Fruit fly (Drosophila melanogaster) whole organism, embryonic: ENCODE results near the gene CG15262.

Experiments used
- Ada2b ChIP-seq: fragments of 200-800 bp; sonication (Bioruptor generic); IDR thresholded peaks from 2 replicates; pipeline ENCODE4 v1.3.6; 2022; ENCODE audit warnings: missing biosample characterization, missing genetic modification characterization
- Awh ChIP-seq: fragments of 200-800 bp; sonication (Bioruptor generic); IDR thresholded peaks from 2 replicates; pipeline ENCODE4, ENCODE4 v1.3.6; 2022; ENCODE audit warnings: missing biosample characterization, missing genetic modification characterization
- B-H1 ChIP-seq: fragments of 200-800 bp; sonication (Bioruptor generic); IDR thresholded peaks from 3 replicates; pipeline ENCODE4 v1.3.6; 2022; ENCODE audit warnings: missing biosample characterization, missing genetic modification characterization
- BEAF-32 ChIP-seq: fragments of 200-800 bp; sonication (Bioruptor generic); optimal IDR thresholded peaks from 3 replicates; lab custom pipeline; 2017; ENCODE audit warnings: missing biosample characterization, missing genetic modification characterization, mild to moderate bottlenecking, moderate library complexity, missing genetic modification reagents
- CG10654 ChIP-seq: fragments of 200-800 bp; sonication (Bioruptor generic); optimal IDR thresholded peaks from 2 replicates; lab custom pipeline; 2016; ENCODE audit warnings: missing biosample characterization, missing genetic modification characterization
- CG12219 ChIP-seq: fragments of 200-800 bp; sonication (Bioruptor generic); optimal IDR thresholded peaks from 3 replicates; lab custom pipeline; 2018; ENCODE audit warnings: missing biosample characterization, mild to moderate bottlenecking, missing genetic modification characterization
- CG18764 ChIP-seq: fragments of 200-800 bp; sonication (Bioruptor generic); optimal IDR thresholded peaks from 3 replicates; lab custom pipeline; 2016; ENCODE audit warnings: missing biosample characterization, missing genetic modification characterization
- CG2120 ChIP-seq: fragments of 200-800 bp; sonication (Bioruptor generic); optimal IDR thresholded peaks from 3 replicates; lab custom pipeline; 2016; ENCODE audit warnings: missing biosample characterization, missing genetic modification characterization
- CG30431 ChIP-seq: fragments of 200-800 bp; sonication (Bioruptor generic); optimal IDR thresholded peaks from 2 replicates; lab custom pipeline; 2017; ENCODE audit warnings: missing biosample characterization, missing genetic modification characterization
- CG3281 ChIP-seq: fragments of 200-800 bp; sonication (Bioruptor generic); optimal IDR thresholded peaks from 3 replicates; lab custom pipeline; 2017; ENCODE audit warnings: missing biosample characterization, mild to moderate bottlenecking, missing genetic modification characterization
- CG34224 ChIP-seq: fragments of 200-800 bp; sonication (Bioruptor generic); IDR thresholded peaks from 3 replicates; pipeline ENCODE4 v1.3.6; 2022; ENCODE audit warnings: missing biosample characterization, missing genetic modification characterization; ENCODE audit not compliant: partially characterized antibody
- CG8089 ChIP-seq: fragments of 200-800 bp; sonication (Bioruptor generic); optimal IDR thresholded peaks from 3 replicates; lab custom pipeline; 2016; ENCODE audit warnings: missing biosample characterization, missing genetic modification characterization
- CG9727 ChIP-seq: fragments of 200-800 bp; sonication (Bioruptor generic); optimal IDR thresholded peaks from 3 replicates; lab custom pipeline; 2017; ENCODE audit warnings: missing biosample characterization, mild to moderate bottlenecking, missing genetic modification characterization
- CG9817 ChIP-seq: fragments of 200-800 bp; sonication (Bioruptor generic); optimal IDR thresholded peaks from 2 replicates; lab custom pipeline; 2018; ENCODE audit warnings: missing biosample characterization, mild to moderate bottlenecking, missing genetic modification characterization, moderate library complexity
- Dbx ChIP-seq: fragments of 200-800 bp; sonication (Bioruptor generic); IDR thresholded peaks from 3 replicates; pipeline ENCODE4 v1.3.6; 2022; ENCODE audit warnings: missing biosample characterization, missing genetic modification characterization
- E2f2 ChIP-seq: fragments of 200-800 bp; sonication (Bioruptor generic); IDR thresholded peaks from 2 replicates; pipeline ENCODE4 v1.3.6; 2022; ENCODE audit warnings: missing biosample characterization, missing genetic modification characterization
- ERR ChIP-seq: fragments of 200-800 bp; sonication (Bioruptor generic); optimal IDR thresholded peaks from 2 replicates; lab custom pipeline; 2016; ENCODE audit warnings: missing biosample characterization, missing genetic modification characterization
- Ets65A ChIP-seq: fragments of 200-800 bp; sonication (Bioruptor generic); peaks from one replicate; lab custom pipeline; 2016; ENCODE audit warnings: missing biosample characterization, missing genetic modification characterization
- Fer1 ChIP-seq: fragments of 200-800 bp; sonication (Bioruptor generic); optimal IDR thresholded peaks from 2 replicates; lab custom pipeline; 2017; ENCODE audit warnings: missing biosample characterization, mild to moderate bottlenecking, missing genetic modification characterization
- Gug ChIP-seq: fragments of 200-800 bp; sonication (Bioruptor generic); IDR thresholded peaks from 4 replicates; pipeline ENCODE4 v1.3.6; 2022; ENCODE audit warnings: missing biosample characterization, missing genetic modification characterization
- HHEX ChIP-seq: fragments of 200-800 bp; sonication (Bioruptor generic); optimal IDR thresholded peaks from 3 replicates; lab custom pipeline; 2017; ENCODE audit warnings: missing biosample characterization, mild to moderate bottlenecking, missing genetic modification characterization, missing genetic modification reagents
- HLH3B ChIP-seq: fragments of 200-800 bp; sonication (Bioruptor generic); IDR thresholded peaks from 2 replicates; pipeline ENCODE4 v1.3.6; 2022; ENCODE audit warnings: missing biosample characterization, missing genetic modification characterization
- Hsf ChIP-seq: fragments of 200-800 bp; sonication (Bioruptor generic); optimal IDR thresholded peaks from 3 replicates; lab custom pipeline; 2016; ENCODE audit warnings: missing biosample characterization, missing genetic modification characterization
- Med ChIP-seq: fragments of 200-800 bp; sonication (Bioruptor generic); peaks from one replicate; lab custom pipeline; 2016; ENCODE audit warnings: missing biosample characterization, missing genetic modification characterization, mild to moderate bottlenecking, inconsistent platforms, moderate library complexity
- Six4 ChIP-seq: fragments of 200-800 bp; sonication (Bioruptor generic); optimal IDR thresholded peaks from 2 replicates; lab custom pipeline; 2016; ENCODE audit warnings: missing biosample characterization, missing genetic modification characterization
- bab2 ChIP-seq: fragments of 200-800 bp; sonication (Bioruptor generic); optimal IDR thresholded peaks from 2 replicates; lab custom pipeline; 2016; ENCODE audit warnings: missing biosample characterization, missing genetic modification characterization
- crol ChIP-seq: fragments of 200-800 bp; sonication (Bioruptor generic); IDR thresholded peaks from 2 replicates; pipeline ENCODE4 v1.3.6; 2022; ENCODE audit warnings: missing biosample characterization, missing genetic modification characterization
- cwo ChIP-seq: fragments of 200-800 bp; sonication (Bioruptor generic); optimal IDR thresholded peaks from 3 replicates; lab custom pipeline; 2017; ENCODE audit warnings: missing biosample characterization, missing genetic modification characterization, mild to moderate bottlenecking, moderate library complexity, missing genetic modification reagents
- dati ChIP-seq: fragments of 200-800 bp; sonication (Bioruptor generic); IDR thresholded peaks from 2 replicates; pipeline ENCODE4 v1.3.6; 2022; ENCODE audit warnings: missing biosample characterization, missing genetic modification characterization
- gcm ChIP-seq: fragments of 200-800 bp; sonication (Bioruptor generic); optimal IDR thresholded peaks from 2 replicates; lab custom pipeline; 2019; ENCODE audit warnings: missing biosample characterization, mild to moderate bottlenecking, missing genetic modification characterization, moderate library complexity
- gem ChIP-seq: fragments of 200-800 bp; sonication (Bioruptor generic); optimal IDR thresholded peaks from 2 replicates; lab custom pipeline; 2019; ENCODE audit warnings: missing biosample characterization, mild to moderate bottlenecking, missing genetic modification characterization, moderate library complexity
- jumu ChIP-seq: fragments of 200-800 bp; sonication (Bioruptor generic); optimal IDR thresholded peaks from 3 replicates; lab custom pipeline; 2016; ENCODE audit warnings: missing biosample characterization, missing genetic modification characterization
- kah ChIP-seq: fragments of 200-800 bp; sonication (Bioruptor generic); optimal IDR thresholded peaks from 2 replicates; lab custom pipeline; 2018; ENCODE audit warnings: missing biosample characterization, mild to moderate bottlenecking, missing genetic modification characterization
- lbe ChIP-seq: fragments of 200-800 bp; sonication (Bioruptor generic); optimal IDR thresholded peaks from 2 replicates; lab custom pipeline; 2016; ENCODE audit warnings: missing biosample characterization, mild to moderate bottlenecking, missing genetic modification characterization
- luna ChIP-seq: fragments of 200-800 bp; sonication (Bioruptor generic); optimal IDR thresholded peaks from 2 replicates; lab custom pipeline; 2016; ENCODE audit warnings: missing biosample characterization, missing genetic modification characterization
- onecut ChIP-seq: fragments of 200-800 bp; sonication (Bioruptor generic); IDR thresholded peaks from 2 replicates; pipeline ENCODE4 v1.3.6; 2022; ENCODE audit warnings: missing biosample characterization, missing genetic modification characterization
- pho ChIP-seq: fragments of 200-800 bp; sonication (Bioruptor generic); optimal IDR thresholded peaks from 2 replicates; lab custom pipeline; 2016; ENCODE audit warnings: missing biosample characterization, missing genetic modification characterization
- slbo ChIP-seq: fragments of 200-800 bp; sonication (Bioruptor generic); IDR thresholded peaks from 2 replicates; pipeline ENCODE4 v1.3.6; 2022; ENCODE audit warnings: missing biosample characterization, missing genetic modification characterization
- sob ChIP-seq: fragments of 200-800 bp; sonication (Bioruptor generic); IDR thresholded peaks from 2 replicates; pipeline ENCODE4 v1.3.6; 2022; ENCODE audit warnings: missing biosample characterization, missing genetic modification characterization
- tap ChIP-seq: fragments of 200-800 bp; optimal IDR thresholded peaks from 3 replicates; lab custom pipeline; 2019; ENCODE audit warnings: missing biosample characterization, mild to moderate bottlenecking, missing genetic modification characterization, moderate library complexity
- toy ChIP-seq: fragments of 200-800 bp; sonication (Bioruptor generic); IDR thresholded peaks from 2 replicates; pipeline ENCODE4 v1.3.6; 2022; ENCODE audit warnings: missing biosample characterization, missing genetic modification characterization
- zfh1 ChIP-seq: fragments of 200-800 bp; sonication (Bioruptor generic); IDR thresholded peaks from 3 replicates; pipeline ENCODE4 v1.3.6; 2022; ENCODE audit warnings: missing biosample characterization, missing genetic modification characterization
- zfh2 ChIP-seq: fragments of 200-800 bp; sonication (Bioruptor generic); optimal IDR thresholded peaks from 2 replicates; lab custom pipeline; 2016; ENCODE audit warnings: missing biosample characterization, missing genetic modification characterization

Gene CG15262

dm6 chr2L:15249682-15250081, 47.9 kb upstream of the CG15262 start (continued):
- TF ChIP-seq kah (GFP tag; lab: Kevin White, UChicago), result no peak
- TF ChIP-seq tap (tag; lab: Kevin White, UChicago), result no peak
- TF ChIP-seq sob (GFP tag; lab: Robert Waterston, UW), result no peak
- no peak for TF ChIP-seq CG10654
- TF ChIP-seq Hsf (GFP tag; lab: Kevin White, UChicago), result no peak
- TF ChIP-seq Fer1 (GFP tag; lab: Kevin White, UChicago), result no peak
- no peak for TF ChIP-seq cwo (GFP tag; lab: Kevin White, UChicago)
- peak; percentile 7 for TF ChIP-seq CG2120 (GFP tag; lab: Kevin White, UChicago)
- TF ChIP-seq Med (GFP tag; lab: Kevin White, UChicago), result peak; percentile 77
- peak; percentile 26 for TF ChIP-seq gem (tag; lab: Kevin White, UChicago)
- no peak for TF ChIP-seq onecut (GFP tag; lab: Robert Waterston, UW)
- no peak for TF ChIP-seq Awh
- no peak for TF ChIP-seq Dbx (GFP tag; lab: Robert Waterston, UW)
- no peak for TF ChIP-seq BEAF-32
- TF ChIP-seq zfh2 (GFP tag; lab: Kevin White, UChicago), result no peak
- no peak for TF ChIP-seq E2f2 (GFP tag; lab: Robert Waterston, UW)
- TF ChIP-seq Ada2b (GFP tag; lab: Robert Waterston, UW), result no peak
- no peak for TF ChIP-seq B-H1 (GFP tag; lab: Robert Waterston, UW)
- no peak for TF ChIP-seq CG34224 (GFP tag; lab: Robert Waterston, UW)
- TF ChIP-seq luna, result no peak
- no peak for TF ChIP-seq HHEX
- no peak for TF ChIP-seq crol (GFP tag; lab: Robert Waterston, UW)
- no peak for TF ChIP-seq Six4
- TF ChIP-seq zfh1 (GFP tag; lab: Robert Waterston, UW), result no peak
- TF ChIP-seq CG9817, result no peak
- no peak for TF ChIP-seq CG3281 (GFP tag; lab: Kevin White, UChicago)
- TF ChIP-seq CG9727 (GFP tag; lab: Kevin White, UChicago), result no peak
- TF ChIP-seq lbe (GFP tag; lab: Kevin White, UChicago), result no peak
- TF ChIP-seq CG30431, result peak; percentile 22
- TF ChIP-seq CG12219 (GFP tag; lab: Kevin White, UChicago), result no peak
- TF ChIP-seq CG18764 (GFP tag; lab: Kevin White, UChicago), result no peak
- TF ChIP-seq toy (GFP tag; lab: Robert Waterston, UW), result no peak
- TF ChIP-seq gcm (GFP tag; lab: Kevin White, UChicago), result no peak
- no peak for TF ChIP-seq Gug (GFP tag; lab: Robert Waterston, UW)
- no peak for TF ChIP-seq pho
- TF ChIP-seq dati (GFP tag; lab: Robert Waterston, UW), result no peak
- no peak for TF ChIP-seq bab2 (GFP tag; lab: Kevin White, UChicago)
- peak; percentile 40; the same call in 1 of the 2 replicates for TF ChIP-seq HLH3B (GFP tag; lab: Robert Waterston, UW)
- peak; percentile 30; the same call in 1 of the 2 replicates for TF ChIP-seq slbo (GFP tag; lab: Robert Waterston, UW)
- no peak for TF ChIP-seq CG8089 (GFP tag; lab: Kevin White, UChicago)
- TF ChIP-seq ERR (GFP tag; lab: Kevin White, UChicago), result no peak
- TF ChIP-seq jumu (GFP tag; lab: Kevin White, UChicago), result no peak
- peak; percentile 52 for TF ChIP-seq Ets65A
